Worm (Caenorhabditis elegans): ENCODE measurements around the gene Y17G7B.20.

The Y17G7B.20 gene

DNA sequence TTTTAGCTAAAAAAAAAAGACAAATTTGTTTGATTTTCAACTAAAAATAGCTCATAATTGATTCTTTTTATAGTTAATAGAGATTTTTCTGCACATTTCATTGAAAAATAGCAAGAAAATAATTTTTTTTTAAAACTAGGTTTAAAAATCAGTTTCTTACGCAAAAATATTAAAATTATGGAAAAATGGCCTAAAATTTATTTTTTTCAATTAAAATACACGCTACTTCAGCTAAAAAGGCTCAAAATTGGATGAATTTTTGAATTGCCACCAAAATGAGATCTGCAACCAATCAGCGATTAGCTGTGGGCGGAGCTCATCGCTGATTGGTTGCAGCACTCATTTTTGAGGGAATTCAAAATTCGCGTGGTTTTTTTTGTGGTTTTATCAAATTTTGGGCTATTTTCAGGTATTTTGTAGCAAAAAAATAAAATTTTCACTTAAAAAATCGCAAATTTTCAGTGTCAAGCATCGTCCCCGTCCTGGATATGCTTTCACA lies 16.5 kb downstream of the Y17G7B.20 start:
- TF ChIP-seq tlp-1 (tag; optimal IDR thresholded peaks at IDR 0.05), result no peak
- peak in 1 of 3 experiments; percentile 8 for TF ChIP-seq dpl-1 (GFP tag; optimal IDR thresholded peaks at IDR 0.05)
- TF ChIP-seq efl-1 (optimal IDR thresholded peaks at IDR 0.05), result no peak
- TF ChIP-seq efl-1 (GFP tag; optimal IDR thresholded peaks at IDR 0.05 in 1 of 2), result peak; percentile 55 to 91

DNA sequence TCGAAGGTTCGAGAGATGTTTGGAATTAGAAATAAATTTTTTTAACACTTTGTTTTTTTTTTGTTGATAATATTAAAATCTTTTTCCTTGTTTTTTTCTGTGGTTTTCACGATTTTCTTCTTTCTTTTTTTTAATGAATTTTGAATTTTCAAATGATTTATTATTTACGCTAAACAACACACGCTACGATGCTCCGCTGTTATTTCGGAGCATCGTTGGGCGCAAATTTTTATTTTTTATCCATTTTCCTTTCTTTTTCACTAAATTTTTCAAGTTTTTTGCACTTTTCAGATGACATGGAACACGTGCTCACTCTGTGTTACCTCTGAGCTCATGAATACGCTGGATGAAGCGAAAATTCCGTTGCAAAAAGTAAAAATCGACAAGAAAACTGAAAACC lies 17.6 kb downstream of the Y17G7B.20 start, which contains the start of the genes W03C9.1 and W03C9.2:
Gene W03C9.1, minus strand, starts transcription at position 46 of the 400 bp plus-strand sequence.
Gene W03C9.2, plus strand, starts transcription at position 286 of the 400 bp plus-strand sequence.
- TF ChIP-seq C34B4.2 (tag; optimal IDR thresholded peaks at IDR 0.05), result no peak
- no peak for TF ChIP-seq nhr-47 (tag; optimal IDR thresholded peaks at IDR 0.05)

DNA sequence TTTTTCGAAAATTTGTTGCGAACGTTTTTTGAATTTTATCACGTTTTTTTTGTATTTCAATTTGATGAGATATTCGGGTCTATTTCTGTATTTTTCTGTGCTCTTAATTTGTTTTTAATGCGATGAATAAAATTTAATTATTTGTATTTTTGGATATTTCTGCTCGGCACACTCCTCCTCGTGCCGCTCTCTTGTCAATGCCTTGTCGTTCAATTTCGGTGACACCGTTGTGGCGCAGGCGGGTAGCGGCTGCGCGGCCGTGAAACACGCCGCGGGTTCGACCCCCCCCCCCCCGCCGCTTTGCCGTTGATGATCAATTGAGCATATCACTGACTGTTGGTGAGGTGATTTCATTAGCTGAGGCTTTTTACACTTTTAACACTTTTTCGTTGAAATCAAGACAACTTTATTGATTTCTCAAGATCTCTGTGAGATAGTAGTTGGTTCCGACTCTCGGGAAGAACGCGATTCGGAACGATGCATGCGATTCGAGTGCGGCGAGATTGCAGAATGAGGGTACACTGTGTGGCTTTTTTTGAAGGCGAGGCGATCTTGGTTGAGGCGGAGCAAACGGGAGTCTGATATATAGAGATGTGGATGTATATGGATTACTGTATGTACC lies 18.9 kb downstream of the Y17G7B.20 start:
- TF ChIP-seq nhr-77 (tag; optimal IDR thresholded peaks at IDR 0.05) (peak; percentile 47), tlp-1 (tag; optimal IDR thresholded peaks at IDR 0.05) (no peak), C34B4.2 (tag; optimal IDR thresholded peaks at IDR 0.05) (no peak), fos-1 (tag; optimal IDR thresholded peaks at IDR 0.05) (peak; percentile 43), nhr-90 (tag; optimal IDR thresholded peaks at IDR 0.05; ENCODE audit: poor library complexity) (peak; percentile 71), unc-98 (GFP tag; IDR thresholded peaks at IDR 0.05) (0 out of 2 replicates have a peak, but pooled peaks have one; percentile 21), aly-2 (tag; optimal IDR thresholded peaks at IDR 0.05) (no peak), ztf-11 (tag; optimal IDR thresholded peaks at IDR 0.05) (peak in 1 of 2 experiments; percentile 58), Y116A8C.19 (tag; optimal IDR thresholded peaks at IDR 0.05; ENCODE audit: borderline replicate concordance) (no peak), nhr-47 (tag; optimal IDR thresholded peaks at IDR 0.05) (peak; percentile 86), snpc-4 (tag; optimal IDR thresholded peaks at IDR 0.05) (peak; percentile 30), skn-1 (tag; optimal IDR thresholded peaks at IDR 0.05) (peak; percentile 56), nhr-12 (tag; optimal IDR thresholded peaks at IDR 0.05) (no peak), elt-3 (tag; optimal IDR thresholded peaks at IDR 0.05) (peak in 2 of 6 experiments; percentile 5 to 21), mep-1 (tag; optimal IDR thresholded peaks at IDR 0.05) (peak; percentile 69), lin-15B (tag; optimal IDR thresholded peaks at IDR 0.05) (peak; percentile 24), unc-86 (tag; optimal IDR thresholded peaks at IDR 0.05) (peak; percentile 44), snu-23 (GFP tag; optimal IDR thresholded peaks at IDR 0.05) (peak; percentile 73), efl-3 (GFP tag; optimal IDR thresholded peaks at IDR 0.05) (no peak), nhr-20 (tag; optimal IDR thresholded peaks at IDR 0.05) (peak; percentile 56), mef-2 (tag; optimal IDR thresholded peaks at IDR 0.05) (peak; percentile 14), zag-1 (tag; optimal IDR thresholded peaks at IDR 0.05) (no peak), ceh-90 (tag; optimal IDR thresholded peaks at IDR 0.05) (peak; percentile 10), nhr-28 (tag; optimal IDR thresholded peaks at IDR 0.05) (no peak), nhr-85 (tag) (peak; percentile 68), lir-3 (tag; optimal IDR thresholded peaks at IDR 0.05; ENCODE audit: poor library complexity) (peak; percentile 59), alr-1 (tag; optimal IDR thresholded peaks at IDR 0.05; ENCODE audit: borderline replicate concordance) (no peak), aha-1 (tag; optimal IDR thresholded peaks at IDR 0.05) (no peak), lin-13 (GFP tag; optimal IDR thresholded peaks at IDR 0.05) (no peak), ztf-4 (tag; optimal IDR thresholded peaks at IDR 0.05) (no peak), mab-9 (GFP tag; IDR thresholded peaks at IDR 0.05) (peak; percentile 39; the same call in 1 of the 2 replicates), nhr-71 (tag; optimal IDR thresholded peaks at IDR 0.05) (peak; percentile 77), lin-39 (tag; optimal IDR thresholded peaks at IDR 0.05) (peak; percentile 22), ceh-63 (GFP tag; optimal IDR thresholded peaks at IDR 0.05) (no peak), sptf-1 (tag; optimal IDR thresholded peaks at IDR 0.05) (no peak), egl-27 (tag; optimal IDR thresholded peaks at IDR 0.05) (no peak), hpl-2 (GFP tag; optimal IDR thresholded peaks at IDR 0.05) (no peak), hlh-17 (GFP tag; optimal IDR thresholded peaks at IDR 0.05; ENCODE audit: borderline replicate concordance) (no peak), nhr-84 (tag; optimal IDR thresholded peaks at IDR 0.05) (no peak), C04F5.9 (tag; optimal IDR thresholded peaks at IDR 0.05) (peak; percentile 20), fkh-10 (GFP tag; optimal IDR thresholded peaks at IDR 0.05) (peak; percentile 25), unc-30 (tag; optimal IDR thresholded peaks at IDR 0.05) (no peak), isw-1 (GFP tag; IDR thresholded peaks at IDR 0.05) (no peak), blmp-1 (tag; optimal IDR thresholded peaks at IDR 0.05) (no peak)

All from whole organism, L1 larva.